Worm (Caenorhabditis elegans): Measurements from ENCODE around the gene C48B4.3.

DNA sequence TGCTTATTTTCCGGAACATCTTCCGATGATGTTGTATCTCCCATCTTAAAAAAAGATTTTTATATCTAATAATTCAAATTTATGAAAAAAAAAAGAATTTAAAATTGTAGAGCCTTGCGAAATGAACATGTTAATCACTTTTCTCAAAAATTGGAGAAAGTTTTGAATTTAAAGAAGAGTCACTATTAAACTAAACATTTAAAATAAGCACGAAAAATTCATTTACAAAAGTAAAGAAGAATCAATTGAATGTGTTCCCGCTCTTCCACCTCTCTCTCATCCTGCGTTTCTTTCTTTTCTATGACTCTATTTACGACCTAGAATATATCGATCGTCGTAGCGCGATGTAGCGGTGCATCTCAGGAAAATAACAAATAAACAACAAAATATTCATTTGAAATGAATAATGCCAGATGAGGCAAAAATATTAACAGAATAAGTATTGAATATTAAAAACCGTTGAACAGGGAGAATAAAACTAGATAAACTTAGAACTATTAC is 43.5 kb downstream of the C48B4.3 start, which contains the start of gene ZK1098.3:
- TF ChIP-seq unc-42 (tag; optimal IDR thresholded peaks at IDR 0.05) (no peak), hlh-30 (tag; optimal IDR thresholded peaks at IDR 0.05; ENCODE audit: insufficient read depth) (no peak), pax-1 (tag; optimal IDR thresholded peaks at IDR 0.05) (no peak), lin-11 (tag; optimal IDR thresholded peaks at IDR 0.05) (no peak), fkh-10 (GFP tag; optimal IDR thresholded peaks at IDR 0.05) (no peak)
